Worm (Caenorhabditis elegans) whole organism, L2 larva: ENCODE results near the gene fce-2.

Experiments used
- lin-13 ChIP-seq: fragments of 150-350 bp; optimal IDR thresholded peaks from 2 replicates; lab custom pipeline; 2014; ENCODE audit warnings: missing biosample characterization, missing genetic modification reagents, missing genetic modification characterization
- nhr-10 ChIP-seq: sonication (generic microtip); optimal IDR thresholded peaks from 2 replicates; lab custom pipeline; 2017; ENCODE audit warnings: missing biosample characterization, missing genetic modification characterization
- nhr-77 ChIP-seq: fragments of 150-350 bp; optimal IDR thresholded peaks from 2 replicates; lab custom pipeline; 2014; ENCODE audit warnings: missing biosample characterization, missing genetic modification characterization
- skn-1 ChIP-seq: sonication (generic microtip); optimal IDR thresholded peaks from 2 replicates; lab custom pipeline; 2017; ENCODE audit warnings: missing biosample characterization, missing genetic modification characterization
- unc-62 ChIP-seq: fragments of 150-350 bp; optimal IDR thresholded peaks from 2 replicates; lab custom pipeline; 2014; ENCODE audit warnings: missing biosample characterization, missing genetic modification reagents, missing genetic modification characterization
- ztf-4 ChIP-seq: fragments of 150-350 bp; optimal IDR thresholded peaks from 2 replicates; lab custom pipeline; 2014; ENCODE audit warnings: missing biosample characterization, missing genetic modification characterization

DNA sequence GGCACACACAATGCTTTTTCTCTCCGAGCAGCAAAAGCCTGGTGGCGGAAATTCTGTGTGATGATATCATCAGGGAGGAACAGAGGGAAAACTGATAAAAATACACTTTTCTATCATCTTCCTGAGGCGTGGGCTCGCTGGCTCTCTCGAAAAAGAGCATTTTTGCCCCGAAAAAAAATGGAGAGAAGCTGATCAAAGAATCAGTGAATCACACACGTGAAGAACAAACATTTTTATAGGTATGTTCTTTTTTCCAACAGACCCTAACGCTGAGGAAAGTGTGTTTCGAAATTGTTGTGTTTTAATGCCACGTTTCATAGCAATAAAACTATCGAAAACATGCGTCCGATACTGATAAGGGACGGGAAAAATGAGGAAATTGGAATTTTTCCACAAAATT, 8.3 kb upstream of the fce-2 start:
- TF ChIP-seq skn-1 (tag; lab: Kevin White, UChicago) = no peak
- TF ChIP-seq ztf-4 (tag; lab: Kevin White, UChicago) = no peak
- no peak for TF ChIP-seq lin-13
- TF ChIP-seq nhr-77 (tag; lab: Kevin White, UChicago) = no peak
- no peak for TF ChIP-seq nhr-10 (tag; lab: Kevin White, UChicago)
- TF ChIP-seq unc-62 = no peak
